Fruit fly (Drosophila melanogaster) whole organism, embryonic: Measurements from ENCODE around the gene CG14881.

Experiments used
- ATbp ChIP-seq: fragments of 200-800 bp; sonication (Bioruptor generic); optimal IDR thresholded peaks from 2 replicates; lab custom pipeline; 2017; ENCODE audit warnings: missing biosample characterization, mild to moderate bottlenecking, missing genetic modification characterization, missing genetic modification reagents
- Adf1 ChIP-seq: fragments of 200-800 bp; sonication (Bioruptor generic); IDR thresholded peaks from 2 replicates; pipeline ENCODE4 v1.3.6; 2022; ENCODE audit warnings: missing biosample characterization, missing genetic modification characterization
- BtbVII ChIP-seq: fragments of 200-800 bp; sonication (Bioruptor generic); optimal IDR thresholded peaks from 3 replicates; lab custom pipeline; 2017; ENCODE audit warnings: missing biosample characterization, mild to moderate bottlenecking, missing genetic modification characterization
- Bteb2 ChIP-seq: fragments of 200-800 bp; sonication (Bioruptor generic); optimal IDR thresholded peaks from 2 replicates; lab custom pipeline; 2016; ENCODE audit warnings: missing biosample characterization, missing genetic modification characterization
- CG11093 ChIP-seq: fragments of 200-800 bp; sonication (Bioruptor generic); IDR thresholded peaks from 3 replicates; pipeline ENCODE4 v1.3.6; 2022; ENCODE audit warnings: missing biosample characterization, missing genetic modification characterization
- CG11696 ChIP-seq: fragments of 200-800 bp; sonication (Bioruptor generic); IDR thresholded peaks from 2 replicates; pipeline ENCODE4 v1.3.6; 2022; ENCODE audit warnings: missing biosample characterization, missing genetic modification characterization
- CG12155 ChIP-seq: fragments of 200-800 bp; sonication (Bioruptor generic); optimal IDR thresholded peaks from 3 replicates; lab custom pipeline; 2016; ENCODE audit warnings: missing biosample characterization, missing genetic modification characterization
- CG13296 ChIP-seq: fragments of 200-800 bp; sonication (Bioruptor generic); optimal IDR thresholded peaks from 3 replicates; lab custom pipeline; 2018; ENCODE audit warnings: missing biosample characterization, mild to moderate bottlenecking, missing genetic modification characterization
- CG14014 ChIP-seq: fragments of 200-800 bp; sonication (Bioruptor generic); IDR thresholded peaks from 2 replicates; pipeline ENCODE4 v1.3.6; 2022; ENCODE audit warnings: missing biosample characterization, missing genetic modification characterization
- CG14441 ChIP-seq: fragments of 200-800 bp; sonication (Bioruptor generic); IDR thresholded peaks from 2 replicates; pipeline ENCODE4 v1.3.6; 2022; ENCODE audit warnings: missing biosample characterization, missing genetic modification characterization
- CG16815 ChIP-seq: fragments of 200-800 bp; sonication (Bioruptor generic); optimal IDR thresholded peaks from 3 replicates; lab custom pipeline; 2017; ENCODE audit warnings: missing biosample characterization, mild to moderate bottlenecking, missing genetic modification characterization
- CG16863 ChIP-seq: fragments of 200-800 bp; sonication (Bioruptor generic); optimal IDR thresholded peaks from 3 replicates; lab custom pipeline; 2016; ENCODE audit warnings: missing biosample characterization, missing genetic modification characterization
- CG17385 ChIP-seq: fragments of 200-800 bp; sonication (Bioruptor generic); optimal IDR thresholded peaks from 3 replicates; lab custom pipeline; 2018; ENCODE audit warnings: missing biosample characterization, mild to moderate bottlenecking, missing genetic modification characterization
- CG18011 ChIP-seq: fragments of 200-800 bp; sonication (Bioruptor generic); optimal IDR thresholded peaks from 2 replicates; lab custom pipeline; 2017; ENCODE audit warnings: missing biosample characterization, missing genetic modification characterization, mild to moderate bottlenecking, moderate library complexity, missing genotype
- CG31224 ChIP-seq: fragments of 200-800 bp; sonication (Bioruptor generic); IDR thresholded peaks from 2 replicates; pipeline ENCODE4 v1.3.6; 2022; ENCODE audit warnings: missing biosample characterization, missing genetic modification characterization
- CG3407 ChIP-seq: fragments of 200-800 bp; sonication (Bioruptor generic); optimal IDR thresholded peaks from 2 replicates; lab custom pipeline; 2018; ENCODE audit warnings: missing biosample characterization, mild to moderate bottlenecking, missing genetic modification characterization
- CG7963 ChIP-seq: fragments of 200-800 bp; sonication (Bioruptor generic); IDR thresholded peaks from 3 replicates; pipeline ENCODE4 v1.3.6; 2022; ENCODE audit warnings: missing biosample characterization, missing genetic modification characterization; ENCODE audit not compliant: partially characterized antibody
- D19A ChIP-seq: fragments of 200-800 bp; optimal IDR thresholded peaks from 3 replicates; lab custom pipeline; 2019; ENCODE audit warnings: missing biosample characterization, mild to moderate bottlenecking, missing genetic modification characterization, moderate library complexity
- Deaf1 ChIP-seq: fragments of 200-800 bp; optimal IDR thresholded peaks from 3 replicates; lab custom pipeline; 2019; ENCODE audit warnings: missing biosample characterization, mild to moderate bottlenecking, missing genetic modification characterization, moderate library complexity
- Doc2 ChIP-seq: fragments of 200-800 bp; sonication (Bioruptor generic); IDR thresholded peaks from 2 replicates; pipeline ENCODE4 v1.3.6; 2022; ENCODE audit warnings: missing biosample characterization, missing genetic modification characterization
- Dref ChIP-seq: fragments of 200-800 bp; sonication (Bioruptor generic); IDR thresholded peaks from 2 replicates; pipeline ENCODE4 v1.3.6; 2022; ENCODE audit warnings: missing biosample characterization, missing genetic modification characterization
- MTF-1 ChIP-seq: fragments of 200-800 bp; sonication (Bioruptor generic); optimal IDR thresholded peaks from 2 replicates; lab custom pipeline; 2018; ENCODE audit warnings: missing biosample characterization, mild to moderate bottlenecking, missing genetic modification characterization, borderline replicate concordance
- Nf-YB ChIP-seq: fragments of 200-800 bp; sonication (Bioruptor generic); optimal IDR thresholded peaks from 3 replicates; lab custom pipeline; 2019; ENCODE audit warnings: missing biosample characterization, mild to moderate bottlenecking, missing genetic modification characterization, moderate library complexity
- Oli ChIP-seq: fragments of 200-800 bp; sonication (Bioruptor generic); optimal IDR thresholded peaks from 2 replicates; lab custom pipeline; 2018; ENCODE audit warnings: missing biosample characterization, mild to moderate bottlenecking, missing genetic modification characterization, moderate library complexity
- PHDP ChIP-seq: fragments of 200-800 bp; sonication (Bioruptor generic); optimal IDR thresholded peaks from 3 replicates; lab custom pipeline; 2018; ENCODE audit warnings: missing biosample characterization, mild to moderate bottlenecking, missing genetic modification characterization, moderate library complexity
- Scr ChIP-seq: fragments of 200-800 bp; sonication (Bioruptor generic); IDR thresholded peaks from 2 replicates; pipeline ENCODE4 v1.3.6; 2022; ENCODE audit warnings: missing biosample characterization, missing genetic modification characterization; ENCODE audit not compliant: partially characterized antibody
- TFAM ChIP-seq: fragments of 200-800 bp; sonication (Bioruptor generic); optimal IDR thresholded peaks from 2 replicates; lab custom pipeline; 2017; ENCODE audit warnings: missing biosample characterization, missing genetic modification characterization, inconsistent platforms
- Trl ChIP-seq, 3 experiments: fragments of >200 bp in 2 of 3; fragments of 200-800 bp in 1 of 3; sonication (Bioruptor generic) in 1 of 3; optimal IDR thresholded peaks; 2 replicates in 1 of 3; 3 replicates in 2 of 3; lab custom pipeline; 2016 to 2017; ENCODE audit warnings: missing biosample characterization in 1 of 3, missing genetic modification characterization in 1 of 3
- Usf ChIP-seq: fragments of 200-800 bp; sonication (Bioruptor generic); optimal IDR thresholded peaks from 2 replicates; lab custom pipeline; 2017; ENCODE audit warnings: missing genotype, missing biosample characterization, missing genetic modification characterization
- Vsx1 ChIP-seq: fragments of 200-800 bp; sonication (Bioruptor generic); optimal IDR thresholded peaks from 2 replicates; lab custom pipeline; 2017; ENCODE audit warnings: missing biosample characterization, mild to moderate bottlenecking, missing genetic modification characterization, missing genetic modification reagents
- bsh ChIP-seq, 2 experiments: fragments of 200-800 bp; sonication (Bioruptor generic); optimal IDR thresholded peaks; 2 replicates each; lab custom pipeline; 2017 to 2018; ENCODE audit warnings: mild to moderate bottlenecking in 2 of 2, missing biosample characterization in 2 of 2, missing genetic modification characterization in 2 of 2, moderate library complexity in 1 of 2
- cad ChIP-seq: fragments of >200 bp; optimal IDR thresholded peaks from 2 replicates; lab custom pipeline; 2017; ENCODE audit warnings: missing biosample characterization, missing genetic modification characterization
- cg ChIP-seq: fragments of 200-800 bp; sonication (Bioruptor generic); optimal IDR thresholded peaks from 3 replicates; lab custom pipeline; 2019; ENCODE audit warnings: missing biosample characterization, mild to moderate bottlenecking, missing genetic modification characterization, moderate library complexity
- chn ChIP-seq: fragments of 200-800 bp; sonication (Bioruptor generic); optimal IDR thresholded peaks from 2 replicates; lab custom pipeline; 2016; ENCODE audit warnings: missing biosample characterization, missing genetic modification characterization
- jing ChIP-seq: fragments of 200-800 bp; sonication (Bioruptor generic); optimal IDR thresholded peaks from 2 replicates; lab custom pipeline; 2018; ENCODE audit warnings: missing biosample characterization, mild to moderate bottlenecking, missing genetic modification characterization
- kay ChIP-seq: fragments of 200-800 bp; sonication (Bioruptor generic); optimal IDR thresholded peaks from 2 replicates; lab custom pipeline; 2016; ENCODE audit warnings: missing biosample characterization, missing genetic modification characterization
- lab ChIP-seq: fragments of 200-800 bp; sonication (Bioruptor generic); optimal IDR thresholded peaks from 3 replicates; lab custom pipeline; 2017; ENCODE audit warnings: missing biosample characterization, missing genetic modification characterization, mild to moderate bottlenecking, moderate library complexity, missing genetic modification reagents
- lmd ChIP-seq: fragments of 200-800 bp; sonication (Bioruptor generic); IDR thresholded peaks from 2 replicates; pipeline ENCODE4 v1.3.6; 2022; ENCODE audit warnings: missing biosample characterization, missing genetic modification characterization
- mld ChIP-seq: fragments of 200-800 bp; sonication (Bioruptor generic); IDR thresholded peaks from 3 replicates; pipeline ENCODE4 v1.3.6; 2022; ENCODE audit warnings: missing biosample characterization, missing genetic modification characterization; ENCODE audit not compliant: partially characterized antibody
- nom ChIP-seq: fragments of 200-800 bp; sonication (Bioruptor generic); optimal IDR thresholded peaks from 2 replicates; lab custom pipeline; 2017; ENCODE audit warnings: missing biosample characterization, missing genetic modification characterization, mild to moderate bottlenecking, moderate library complexity, missing genetic modification reagents
- p53 ChIP-seq: fragments of 200-800 bp; sonication (Bioruptor generic); optimal IDR thresholded peaks from 2 replicates; lab custom pipeline; 2016; ENCODE audit warnings: missing biosample characterization, missing genetic modification characterization
- pita ChIP-seq: fragments of 200-800 bp; sonication (Bioruptor generic); optimal IDR thresholded peaks from 2 replicates; lab custom pipeline; 2017; ENCODE audit warnings: missing biosample characterization, mild to moderate bottlenecking, missing genetic modification characterization
- pum ChIP-seq: fragments of 200-800 bp; sonication (Bioruptor generic); optimal IDR thresholded peaks from 2 replicates; lab custom pipeline; 2016; ENCODE audit warnings: missing biosample characterization, missing genetic modification characterization
- salm ChIP-seq: fragments of 200-800 bp; sonication (Bioruptor generic); optimal IDR thresholded peaks from 2 replicates; lab custom pipeline; 2018; ENCODE audit warnings: missing biosample characterization, mild to moderate bottlenecking, missing genetic modification characterization
- sug ChIP-seq: fragments of 200-800 bp; optimal IDR thresholded peaks from 2 replicates; lab custom pipeline; 2019; ENCODE audit warnings: missing biosample characterization, mild to moderate bottlenecking, missing genetic modification characterization, moderate library complexity
- tll ChIP-seq, 2 experiments: fragments of 200-800 bp in 1 of 2; fragments of >200 bp in 1 of 2; sonication (Bioruptor generic) in 1 of 2; optimal IDR thresholded peaks; 2 replicates each; lab custom pipeline; 2017 to 2019; ENCODE audit warnings: missing biosample characterization in 2 of 2, missing genetic modification characterization in 2 of 2, mild to moderate bottlenecking in 1 of 2, moderate library complexity in 1 of 2
- vvl ChIP-seq: fragments of 200-800 bp; sonication (Bioruptor generic); IDR thresholded peaks from 2 replicates; pipeline ENCODE4 v1.3.6; 2022; ENCODE audit warnings: missing biosample characterization, missing genetic modification characterization
- z ChIP-seq: fragments of 200-800 bp; sonication (Bioruptor generic); IDR thresholded peaks from 3 replicates; pipeline ENCODE4 v1.3.6; 2022; ENCODE audit warnings: missing biosample characterization, missing genetic modification characterization

CG14881 gene

DNA sequence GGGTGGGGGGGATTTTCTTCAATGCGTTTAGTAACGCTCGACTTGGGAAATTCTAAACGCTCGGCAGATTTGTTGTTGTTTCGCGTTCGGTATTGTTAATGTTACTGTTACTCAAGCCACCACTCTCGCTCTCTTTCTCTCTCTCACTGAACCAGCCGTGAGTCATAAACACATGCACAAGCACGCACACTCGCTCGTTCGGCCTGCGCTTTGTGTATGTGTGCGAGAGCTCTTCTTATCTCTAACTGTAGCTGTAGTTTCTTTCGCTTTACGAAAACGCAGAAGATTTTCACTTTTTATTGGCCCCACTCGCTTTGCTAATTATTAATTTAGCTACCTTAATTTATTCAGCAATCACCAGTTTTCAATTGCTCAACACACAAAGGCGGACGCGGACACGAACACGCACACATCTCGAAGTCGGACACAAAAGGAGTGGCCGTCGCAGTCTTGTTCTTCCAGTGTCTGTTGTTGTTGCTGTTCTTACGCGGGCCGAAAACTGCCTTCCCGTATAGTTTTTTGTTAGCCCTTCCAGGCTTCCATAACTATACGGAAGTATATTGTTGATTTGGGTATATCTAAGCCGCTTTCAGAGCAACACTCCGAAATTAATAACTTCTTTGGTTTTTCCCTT is 18.4 kb downstream of the CG14881 start (continued):
- TF ChIP-seq Deaf1 (tag; lab: Kevin White, UChicago) (peak; percentile 53), CG18011 (no peak), Bteb2 (GFP tag; lab: Kevin White, UChicago) (no peak), cad (peak; percentile 79), vvl (GFP tag; lab: Robert Waterston, UW) (peak; percentile 52; the same call in 1 of the 2 replicates), pum (GFP tag; lab: Kevin White, UChicago) (no peak), D19A (tag; lab: Kevin White, UChicago) (no peak), Scr (peak; percentile 8), CG14441 (GFP tag; lab: Robert Waterston, UW) (no peak), p53 (GFP tag; lab: Kevin White, UChicago) (peak; percentile 76), Nf-YB (GFP tag; lab: Kevin White, UChicago) (no peak), Trl (optimal IDR thresholded peaks at IDR 0.05; lab: Kevin White, UChicago) (peak; percentile 84 to 85), Trl (GFP tag; optimal IDR thresholded peaks at IDR 0.05; lab: Kevin White, UChicago) (no peak), kay (GFP tag; lab: Kevin White, UChicago) (peak; percentile 90), Oli (tag; lab: Kevin White, UChicago) (no peak), Doc2 (no peak), ATbp (GFP tag; lab: Kevin White, UChicago) (no peak), nom (GFP tag; lab: Kevin White, UChicago) (peak; percentile 36), CG31224 (GFP tag; lab: Robert Waterston, UW) (no peak), lab (GFP tag; lab: Kevin White, UChicago) (no peak), CG3407 (no peak), chn (GFP tag; lab: Kevin White, UChicago) (no peak), Adf1 (no peak), CG14014 (GFP tag; lab: Robert Waterston, UW) (no peak), CG11696 (GFP tag; lab: Robert Waterston, UW) (no peak), Vsx1 (GFP tag; lab: Kevin White, UChicago) (no peak), CG16863 (GFP tag; lab: Kevin White, UChicago) (no peak), salm (no peak), lmd (GFP tag; lab: Robert Waterston, UW) (no peak), CG17385 (GFP tag; lab: Kevin White, UChicago) (peak; percentile 80), bsh (GFP tag; optimal IDR thresholded peaks at IDR 0.05; lab: Kevin White, UChicago) (no peak), tll (GFP tag; optimal IDR thresholded peaks at IDR 0.05; lab: Kevin White, UChicago) (no peak), MTF-1 (no peak), CG7963 (no peak), z (peak; percentile 60; the same call in 1 of the 3 replicates), Dref (GFP tag; lab: Robert Waterston, UW) (no peak), BtbVII (no peak), sug (tag; lab: Kevin White, UChicago) (peak; percentile 25), pita (GFP tag; lab: Kevin White, UChicago) (no peak), CG16815 (GFP tag; lab: Kevin White, UChicago) (no peak), CG12155 (GFP tag; lab: Kevin White, UChicago) (no peak), CG11093 (GFP tag; lab: Robert Waterston, UW) (no peak), PHDP (tag; lab: Kevin White, UChicago) (no peak), Usf (GFP tag; lab: Kevin White, UChicago) (no peak), CG13296 (GFP tag; lab: Kevin White, UChicago) (no peak), jing (no peak), mld (GFP tag; lab: Robert Waterston, UW) (no peak), cg (peak; percentile 96), TFAM (GFP tag; lab: Kevin White, UChicago) (no peak)
